Worm (Caenorhabditis elegans) whole organism, L4/young adult: ENCODE measurements around the gene gcp-2.1.
"Not testable (repeated sequence)": the region's sequence is repeated elsewhere in the genome, so short reads cannot be mapped to it uniquely, and the experiment has no call there.

Experiments used
- W03F9.2 ChIP-seq: fragments of 150-350 bp; optimal IDR thresholded peaks from 2 replicates; lab custom pipeline; 2014; ENCODE audit warnings: missing biosample characterization, missing genetic modification characterization
- dao-5 ChIP-seq: sonication (generic microtip); optimal IDR thresholded peaks from 2 replicates; lab custom pipeline; 2016; ENCODE audit warnings: missing genotype, missing genetic modification characterization, moderate library complexity, missing compliant biosample characterization
- him-1 ChIP-seq: sonication (generic microtip); optimal IDR thresholded peaks from 2 replicates; lab custom pipeline; 2016; ENCODE audit warnings: missing genotype, missing genetic modification reagents, missing genetic modification characterization, missing compliant biosample characterization

gcp-2.1 gene

ce11 chrX:301530-301929 lies at the start of gene gcp-2.1:
Gene gcp-2.1 (plus strand): TSS chrX:301830.
- no peak for TF ChIP-seq dao-5 (tag; lab: Kevin White, UChicago)
- TF ChIP-seq W03F9.2: no peak
- no peak for TF ChIP-seq him-1 (tag; lab: Kevin White, UChicago)

ce11 chrX:271509-271908 lies 30.1 kb upstream of the gcp-2.1 start:
- no peak for TF ChIP-seq W03F9.2

DNA sequence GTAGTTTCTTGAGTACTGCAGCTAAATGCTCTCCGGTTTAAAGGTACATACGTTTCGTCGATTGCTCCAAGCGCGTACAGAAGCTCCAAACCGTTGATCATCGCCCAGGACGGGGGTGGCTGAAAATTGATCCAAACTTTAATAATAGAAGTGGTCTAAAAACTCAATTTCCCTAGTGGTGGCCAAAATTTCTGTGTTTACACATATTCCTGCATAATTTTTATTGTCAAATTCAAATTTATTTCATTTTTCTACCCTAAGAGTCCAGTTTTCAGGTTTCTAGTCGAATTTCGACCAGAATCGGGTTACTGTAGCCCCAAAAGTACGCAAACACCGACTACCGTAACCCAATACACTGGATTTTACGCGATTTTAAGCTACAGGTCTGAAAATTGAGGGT lies 27.7 kb upstream of the gcp-2.1 start, which contains the start of gene Y108F1.5:
Gene Y108F1.5, minus strand, starts transcription at position 101 of the 400 bp plus-strand sequence.
- not testable (repeated sequence) for TF ChIP-seq him-1 (tag; lab: Kevin White, UChicago); W03F9.2; dao-5 (tag; lab: Kevin White, UChicago)

ce11 chrX:286116-286515 lies 15.5 kb upstream of the gcp-2.1 start, which contains the start of gene Y47C4A.1:
Gene Y47C4A.1 (minus strand): TSS chrX:286216.
- TF ChIP-seq him-1 (tag; lab: Kevin White, UChicago); dao-5 (tag; lab: Kevin White, UChicago); W03F9.2: not testable (repeated sequence)

DNA sequence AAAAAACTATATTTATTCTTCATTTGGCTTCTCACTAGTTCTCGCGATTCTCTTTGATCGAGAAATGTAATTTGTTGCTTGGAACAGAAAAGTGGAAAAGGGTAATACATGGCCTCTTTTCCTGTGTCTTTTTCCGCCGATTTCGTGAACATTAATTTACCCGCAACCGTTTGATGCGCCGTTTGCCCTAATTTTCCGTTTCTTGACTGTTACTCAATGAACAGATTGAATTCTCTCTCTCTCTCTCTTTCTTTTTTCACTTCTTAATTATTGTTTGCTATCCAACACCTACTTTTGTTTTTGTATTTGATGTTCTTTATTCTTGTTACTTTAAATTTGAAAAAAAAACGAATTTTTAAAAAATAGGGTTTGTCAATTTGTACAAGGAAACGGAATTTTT lies 5.9 kb upstream of the gcp-2.1 start:
- TF ChIP-seq W03F9.2: no peak
- TF ChIP-seq dao-5 (tag; lab: Kevin White, UChicago): no peak
- TF ChIP-seq him-1 (tag; lab: Kevin White, UChicago): no peak

- TF ChIP-seq dao-5 (tag; lab: Kevin White, UChicago) (no peak), W03F9.2 (no peak), him-1 (tag; lab: Kevin White, UChicago) (no peak)
Observed at ce11 chrX:296934-297333, 4.7 kb upstream of the gcp-2.1 start, which contains the start of gene R57.2. Gene R57.2 (plus strand): TSS chrX:297234.

ce11 chrX:299090-299489 lies 2.5 kb upstream of the gcp-2.1 start:
- TF ChIP-seq W03F9.2: no peak
- TF ChIP-seq dao-5 (tag; lab: Kevin White, UChicago): no peak

DNA sequence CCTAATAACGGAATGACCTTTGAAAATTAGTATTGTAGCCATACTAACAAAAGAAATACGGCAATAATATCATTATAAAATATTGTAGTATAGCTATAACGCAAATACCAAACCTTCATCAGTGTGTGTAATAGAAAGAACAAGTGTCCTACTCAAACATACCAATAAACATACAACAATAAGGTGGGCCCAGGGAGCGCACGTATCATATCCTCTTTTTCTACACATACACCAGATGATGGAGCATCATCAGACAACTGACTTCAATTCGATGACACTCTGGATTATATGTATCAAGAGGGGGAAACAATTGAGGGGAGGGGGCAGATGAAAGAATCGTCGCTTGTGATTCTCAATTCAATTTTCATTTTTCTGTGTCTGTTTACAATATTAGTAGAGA lies 1.4 kb upstream of the gcp-2.1 start:
- TF ChIP-seq dao-5 (tag; lab: Kevin White, UChicago) (no peak), him-1 (tag; lab: Kevin White, UChicago) (no peak), W03F9.2 (no peak)

DNA sequence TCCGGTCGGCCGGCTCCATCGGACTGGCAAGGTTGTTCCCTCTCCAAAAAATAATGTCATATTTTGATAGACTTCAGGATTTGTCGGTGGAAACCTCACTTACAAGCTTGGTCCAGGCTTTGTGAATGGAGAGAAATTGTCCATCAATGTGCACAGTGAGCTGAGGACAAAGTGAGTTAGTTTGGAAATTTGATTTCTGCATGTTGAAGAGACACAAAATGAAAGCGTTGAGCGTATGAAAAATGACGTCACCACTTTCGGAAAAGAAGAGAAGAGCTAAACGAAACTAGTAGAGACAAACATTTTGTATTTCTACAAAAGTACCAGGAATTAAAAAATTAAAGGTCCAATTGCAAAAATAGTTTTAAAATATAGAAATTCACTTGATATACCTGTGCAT lies 3.4 kb downstream of the gcp-2.1 start:
- no peak for TF ChIP-seq W03F9.2
- TF ChIP-seq him-1 (tag; lab: Kevin White, UChicago): no peak
- no peak for TF ChIP-seq dao-5 (tag; lab: Kevin White, UChicago)

DNA sequence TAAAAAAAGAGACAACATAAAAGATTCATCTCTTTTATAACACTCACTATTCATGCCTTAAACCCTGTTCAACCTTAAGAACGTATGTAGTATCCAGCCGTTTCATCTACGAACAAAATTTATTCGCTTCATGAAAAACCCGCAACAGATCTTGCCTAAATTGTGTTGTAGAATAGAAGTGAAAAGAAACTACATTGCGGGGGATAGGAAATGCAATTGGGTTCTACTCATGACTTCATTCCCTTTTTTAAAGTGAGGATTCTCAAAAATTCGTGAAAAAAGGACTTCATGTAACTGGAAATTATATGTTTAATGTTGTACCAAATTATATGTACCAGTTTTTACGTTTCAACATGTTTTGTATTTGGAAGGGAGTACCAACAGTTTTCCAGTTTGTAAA lies 7.4 kb downstream of the gcp-2.1 start:
- no peak for TF ChIP-seq W03F9.2
- no peak for TF ChIP-seq him-1 (tag; lab: Kevin White, UChicago)
- TF ChIP-seq dao-5 (tag; lab: Kevin White, UChicago): no peak

ce11 chrX:311211-311610 lies 9.6 kb downstream of the gcp-2.1 start, which contains the start of gene nlp-64:
Gene nlp-64 (minus strand): TSS chrX:311311.
- TF ChIP-seq W03F9.2 (no peak), dao-5 (tag; lab: Kevin White, UChicago) (no peak), him-1 (tag; lab: Kevin White, UChicago) (no peak)

DNA sequence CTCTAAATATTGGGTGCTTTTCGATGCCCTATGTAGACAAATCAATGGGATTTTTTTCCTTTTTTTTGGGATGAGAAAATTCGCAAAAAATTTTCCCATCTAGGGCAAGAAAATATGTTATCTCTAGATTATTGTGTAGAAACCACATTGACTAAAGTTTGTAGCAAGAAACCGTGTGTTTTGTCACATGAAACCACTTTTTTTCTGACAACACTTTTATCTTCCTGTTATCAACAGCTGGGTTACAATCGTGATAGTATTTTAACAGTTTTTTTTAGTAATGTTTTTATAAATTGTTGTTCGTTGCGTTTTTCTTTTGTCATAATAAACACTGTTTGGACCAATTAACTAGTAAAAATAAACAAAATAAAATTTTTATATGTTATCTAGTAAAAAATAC lies 10.6 kb downstream of the gcp-2.1 start:
- TF ChIP-seq dao-5 (tag; lab: Kevin White, UChicago) (no peak), W03F9.2 (no peak), him-1 (tag; lab: Kevin White, UChicago) (no peak)

- no peak for TF ChIP-seq W03F9.2
- TF ChIP-seq dao-5 (tag; lab: Kevin White, UChicago): no peak
- no peak for TF ChIP-seq him-1 (tag; lab: Kevin White, UChicago)
Observed at ce11 chrX:312908-313307, 11.3 kb downstream of the gcp-2.1 start, which contains the start of gene M02E1.4. Gene M02E1.4 (plus strand): TSS chrX:313274.

DNA sequence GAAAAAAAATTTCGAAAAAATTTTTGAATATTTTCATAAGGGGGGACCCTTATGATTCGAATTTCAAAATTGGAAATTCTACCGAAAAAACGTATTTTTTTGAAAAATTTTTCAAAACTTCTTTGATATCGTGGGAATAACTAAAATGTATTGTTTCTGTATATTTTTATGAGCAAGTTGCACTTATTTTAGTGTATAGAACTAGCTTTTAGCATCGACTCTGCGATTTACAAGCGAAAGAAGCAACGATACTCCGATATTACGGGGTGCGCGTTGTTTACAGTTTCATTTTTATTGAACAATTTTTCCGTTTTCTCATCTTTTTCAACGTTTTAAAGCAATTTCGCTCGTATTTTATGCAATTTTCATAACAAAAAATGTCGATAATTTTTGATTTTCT lies 20.6 kb downstream of the gcp-2.1 start, which contains the start of gene M02E1.3:
Gene M02E1.3, plus strand, starts transcription at position 301 of the 400 bp plus-strand sequence.
- TF ChIP-seq W03F9.2; him-1 (tag; lab: Kevin White, UChicago); dao-5 (tag; lab: Kevin White, UChicago): not testable (repeated sequence)

ce11 chrX:324021-324420 lies 22.4 kb downstream of the gcp-2.1 start:
- TF ChIP-seq dao-5 (tag; lab: Kevin White, UChicago): no peak
- peak; percentile 43 for TF ChIP-seq him-1 (tag; lab: Kevin White, UChicago)
- TF ChIP-seq W03F9.2: peak; percentile 45
